Fruit fly (Drosophila melanogaster) whole organism, embryonic: ENCODE measurements around the gene Cyp4d1.
A peak's percentile ranks its signal among the peaks of the same experiment; 100 is the strongest.

Experiments used
- ATbp ChIP-seq: fragments of 200-800 bp; sonication (Bioruptor generic); optimal IDR thresholded peaks from 2 replicates; lab custom pipeline; 2017; ENCODE audit warnings: missing biosample characterization, mild to moderate bottlenecking, missing genetic modification characterization, missing genetic modification reagents
- Ada2b ChIP-seq: fragments of 200-800 bp; sonication (Bioruptor generic); IDR thresholded peaks from 2 replicates; pipeline ENCODE4 v1.3.6; 2022; ENCODE audit warnings: missing biosample characterization, missing genetic modification characterization
- Antp ChIP-seq: fragments of 200-800 bp; sonication (Bioruptor generic); optimal IDR thresholded peaks from 3 replicates; lab custom pipeline; 2016; ENCODE audit warnings: missing biosample characterization, missing genetic modification characterization
- Atf3 ChIP-seq: fragments of 200-800 bp; sonication (Bioruptor generic); optimal IDR thresholded peaks from 3 replicates; lab custom pipeline; 2016; ENCODE audit warnings: missing biosample characterization, missing genetic modification characterization
- Atf6 ChIP-seq: fragments of 200-800 bp; sonication (Bioruptor generic); IDR thresholded peaks from 2 replicates; pipeline ENCODE4 v1.3.6; 2022; ENCODE audit warnings: missing biosample characterization, missing genetic modification characterization
- CG10431 ChIP-seq: fragments of 200-800 bp; sonication (Bioruptor generic); optimal IDR thresholded peaks from 3 replicates; lab custom pipeline; 2018; ENCODE audit warnings: missing biosample characterization, mild to moderate bottlenecking, missing genetic modification characterization
- CG10979 ChIP-seq: fragments of 200-800 bp; sonication (Bioruptor generic); optimal IDR thresholded peaks from 2 replicates; lab custom pipeline; 2018; ENCODE audit warnings: missing biosample characterization, mild to moderate bottlenecking, missing genetic modification characterization, moderate library complexity
- CG16815 ChIP-seq: fragments of 200-800 bp; sonication (Bioruptor generic); optimal IDR thresholded peaks from 3 replicates; lab custom pipeline; 2017; ENCODE audit warnings: missing biosample characterization, mild to moderate bottlenecking, missing genetic modification characterization
- CG18262 ChIP-seq: fragments of 200-800 bp; optimal IDR thresholded peaks from 3 replicates; lab custom pipeline; 2019; ENCODE audit warnings: missing biosample characterization, mild to moderate bottlenecking, missing genetic modification characterization, moderate library complexity
- CG3726 ChIP-seq: fragments of 200-800 bp; sonication (Bioruptor generic); IDR thresholded peaks from 3 replicates; pipeline ENCODE4, ENCODE4 v1.3.6; 2022; ENCODE audit warnings: missing biosample characterization, missing genetic modification characterization
- CG3838 ChIP-seq: fragments of 200-800 bp; sonication (Bioruptor generic); optimal IDR thresholded peaks from 3 replicates; lab custom pipeline; 2016; ENCODE audit warnings: missing biosample characterization, missing genetic modification characterization
- CG4282 ChIP-seq: fragments of 200-800 bp; sonication (Bioruptor generic); optimal IDR thresholded peaks from 2 replicates; lab custom pipeline; 2016; ENCODE audit warnings: missing biosample characterization, missing genetic modification characterization
- CG43689 ChIP-seq: fragments of 200-800 bp; sonication (Bioruptor generic); IDR thresholded peaks from 2 replicates; pipeline ENCODE4 v1.3.6; 2022; ENCODE audit warnings: missing biosample characterization, missing genetic modification characterization
- CG7271 ChIP-seq: fragments of 200-800 bp; sonication (Bioruptor generic); optimal IDR thresholded peaks from 2 replicates; lab custom pipeline; 2018; ENCODE audit warnings: missing biosample characterization, mild to moderate bottlenecking, missing genetic modification characterization, moderate library complexity
- CG8924 ChIP-seq: fragments of 200-800 bp; optimal IDR thresholded peaks from 3 replicates; lab custom pipeline; 2019; ENCODE audit warnings: missing biosample characterization, mild to moderate bottlenecking, missing genetic modification characterization, moderate library complexity
- Dip3 ChIP-seq: fragments of 200-800 bp; sonication (Bioruptor generic); optimal IDR thresholded peaks from 3 replicates; lab custom pipeline; 2016; ENCODE audit warnings: missing biosample characterization, missing genetic modification characterization
- Doc3 ChIP-seq: fragments of 200-800 bp; sonication (Bioruptor generic); IDR thresholded peaks from 3 replicates; pipeline ENCODE4 v1.3.6; 2022; ENCODE audit warnings: missing biosample characterization, missing genetic modification characterization; ENCODE audit not compliant: partially characterized antibody
- E2f1 ChIP-seq: fragments of 200-800 bp; sonication (Bioruptor generic); IDR thresholded peaks from 2 replicates; pipeline ENCODE4 v1.3.6; 2022; ENCODE audit warnings: missing biosample characterization, missing genetic modification characterization
- Fer1 ChIP-seq: fragments of 200-800 bp; sonication (Bioruptor generic); optimal IDR thresholded peaks from 2 replicates; lab custom pipeline; 2017; ENCODE audit warnings: missing biosample characterization, mild to moderate bottlenecking, missing genetic modification characterization
- Gsc ChIP-seq: fragments of 200-800 bp; sonication (Bioruptor generic); IDR thresholded peaks from 2 replicates; pipeline ENCODE4 v1.3.6; 2022; ENCODE audit warnings: missing biosample characterization, missing genetic modification characterization
- H15 ChIP-seq: fragments of 200-800 bp; sonication (Bioruptor generic); IDR thresholded peaks from 3 replicates; pipeline ENCODE4 v1.3.6; 2022; ENCODE audit warnings: missing biosample characterization, missing genetic modification characterization
- HLH4C ChIP-seq: fragments of 200-800 bp; sonication (Bioruptor generic); IDR thresholded peaks from 3 replicates; pipeline ENCODE4 v1.3.6; 2022; ENCODE audit warnings: missing biosample characterization, missing genetic modification characterization; ENCODE audit not compliant: partially characterized antibody
- Hr78 ChIP-seq, 2 experiments: fragments of 200-800 bp in 1 of 2; fragments of >200 bp in 1 of 2; sonication (Bioruptor generic) in 1 of 2; optimal IDR thresholded peaks; 2 replicates each; lab custom pipeline; 2017 to 2019; ENCODE audit warnings: missing biosample characterization in 2 of 2, missing genetic modification characterization in 2 of 2, mild to moderate bottlenecking in 1 of 2, moderate library complexity in 1 of 2
- Lpt ChIP-seq: fragments of >200 bp; optimal IDR thresholded peaks from 2 replicates; lab custom pipeline; 2018; ENCODE audit warnings: missing biosample characterization, missing genetic modification characterization
- MESR4 ChIP-seq: fragments of 200-800 bp; sonication (Bioruptor generic); optimal IDR thresholded peaks from 2 replicates; lab custom pipeline; 2018; ENCODE audit warnings: missing biosample characterization, mild to moderate bottlenecking, missing genetic modification characterization, moderate library complexity
- Mad ChIP-seq: fragments of 200-800 bp; sonication (Bioruptor generic); optimal IDR thresholded peaks from 2 replicates; lab custom pipeline; 2016; ENCODE audit warnings: missing biosample characterization, missing genetic modification characterization
- Mrtf ChIP-seq: fragments of 200-800 bp; sonication (Bioruptor generic); IDR thresholded peaks from 3 replicates; pipeline ENCODE4 v1.3.6; 2022; ENCODE audit warnings: missing biosample characterization, missing genetic modification characterization
- Nf-YB ChIP-seq: fragments of 200-800 bp; sonication (Bioruptor generic); optimal IDR thresholded peaks from 3 replicates; lab custom pipeline; 2019; ENCODE audit warnings: missing biosample characterization, mild to moderate bottlenecking, missing genetic modification characterization, moderate library complexity
- PHDP ChIP-seq: fragments of 200-800 bp; sonication (Bioruptor generic); optimal IDR thresholded peaks from 3 replicates; lab custom pipeline; 2018; ENCODE audit warnings: missing biosample characterization, mild to moderate bottlenecking, missing genetic modification characterization, moderate library complexity
- Pdp1 ChIP-seq, 2 experiments: fragments of 200-800 bp; sonication (Bioruptor generic); optimal IDR thresholded peaks; 3 replicates each; lab custom pipeline; 2016; ENCODE audit warnings: missing biosample characterization in 2 of 2, missing genetic modification characterization in 2 of 2, mild to moderate bottlenecking in 1 of 2, moderate library complexity in 1 of 2
- Ravus ChIP-seq: fragments of 200-800 bp; sonication (Bioruptor generic); IDR thresholded peaks from 2 replicates; pipeline ENCODE4 v1.3.6; 2022; ENCODE audit warnings: missing biosample characterization, missing genetic modification characterization
- Rfx ChIP-seq: fragments of 200-800 bp; sonication (Bioruptor generic); IDR thresholded peaks from 2 replicates; pipeline ENCODE4 v1.3.6; 2022; ENCODE audit warnings: missing biosample characterization, missing genetic modification characterization
- al ChIP-seq: fragments of 200-800 bp; sonication (Bioruptor generic); IDR thresholded peaks from 2 replicates; pipeline ENCODE4 v1.3.6; 2022; ENCODE audit warnings: missing biosample characterization, missing genetic modification characterization
- en ChIP-seq: fragments of 200-800 bp; sonication (Bioruptor generic); optimal IDR thresholded peaks from 2 replicates; lab custom pipeline; 2016; ENCODE audit warnings: missing biosample characterization, missing genetic modification characterization
- fu2 ChIP-seq: fragments of 200-800 bp; sonication (Bioruptor generic); optimal IDR thresholded peaks from 2 replicates; lab custom pipeline; 2016; ENCODE audit warnings: missing biosample characterization, missing genetic modification characterization
- gce ChIP-seq: fragments of 200-800 bp; sonication (Bioruptor generic); IDR thresholded peaks from 3 replicates; pipeline ENCODE4 v1.3.6; 2022; ENCODE audit warnings: missing biosample characterization, missing genetic modification characterization
- ind ChIP-seq: fragments of 200-800 bp; sonication (Bioruptor generic); optimal IDR thresholded peaks from 3 replicates; lab custom pipeline; 2016; ENCODE audit warnings: missing biosample characterization, missing genetic modification characterization
- inv ChIP-seq: fragments of 200-800 bp; sonication (Bioruptor generic); IDR thresholded peaks from 2 replicates; pipeline ENCODE4 v1.3.6; 2022; ENCODE audit warnings: missing biosample characterization, missing genetic modification characterization; ENCODE audit not compliant: partially characterized antibody
- lola ChIP-seq, 3 experiments: fragments of >200 bp in 2 of 3; fragments of 200-800 bp in 1 of 3; sonication (Bioruptor generic) in 1 of 3; optimal IDR thresholded peaks; 2 replicates each; lab custom pipeline; 2017 to 2019; ENCODE audit warnings: missing biosample characterization in 3 of 3, missing genetic modification characterization in 3 of 3, mild to moderate bottlenecking in 1 of 3, moderate library complexity in 1 of 3
- luna ChIP-seq: fragments of 200-800 bp; sonication (Bioruptor generic); optimal IDR thresholded peaks from 2 replicates; lab custom pipeline; 2016; ENCODE audit warnings: missing biosample characterization, missing genetic modification characterization
- nau ChIP-seq: fragments of 200-800 bp; sonication (Bioruptor generic); optimal IDR thresholded peaks from 3 replicates; lab custom pipeline; 2017; ENCODE audit warnings: missing biosample characterization, mild to moderate bottlenecking, missing genetic modification characterization, missing genetic modification reagents
- pho ChIP-seq: fragments of 200-800 bp; sonication (Bioruptor generic); optimal IDR thresholded peaks from 2 replicates; lab custom pipeline; 2016; ENCODE audit warnings: missing biosample characterization, missing genetic modification characterization
- sens ChIP-seq: fragments of 200-800 bp; sonication (Bioruptor generic); peaks from one replicate; lab custom pipeline; 2016; ENCODE audit warnings: missing biosample characterization, missing genetic modification characterization
- sim ChIP-seq: fragments of 200-800 bp; sonication (Bioruptor generic); IDR thresholded peaks from 2 replicates; pipeline ENCODE4 v1.3.6; 2022; ENCODE audit warnings: missing biosample characterization, missing genetic modification characterization
- slou ChIP-seq: fragments of 200-800 bp; sonication (Bioruptor generic); optimal IDR thresholded peaks from 3 replicates; lab custom pipeline; 2016; ENCODE audit warnings: missing biosample characterization, missing genetic modification characterization
- tin ChIP-seq: fragments of 200-800 bp; sonication (Bioruptor generic); optimal IDR thresholded peaks from 3 replicates; lab custom pipeline; 2016; ENCODE audit warnings: missing biosample characterization, missing genetic modification characterization
- trem ChIP-seq: fragments of 200-800 bp; optimal IDR thresholded peaks from 3 replicates; lab custom pipeline; 2019; ENCODE audit warnings: missing biosample characterization, mild to moderate bottlenecking, missing genetic modification characterization, moderate library complexity
- wor ChIP-seq: fragments of 200-800 bp; sonication (Bioruptor generic); IDR thresholded peaks from 2 replicates; pipeline ENCODE4 v1.3.6; 2022; ENCODE audit warnings: missing biosample characterization, missing genetic modification characterization
- zfh1 ChIP-seq: fragments of 200-800 bp; sonication (Bioruptor generic); IDR thresholded peaks from 3 replicates; pipeline ENCODE4 v1.3.6; 2022; ENCODE audit warnings: missing biosample characterization, missing genetic modification characterization

Gene Cyp4d1

dm6 chrX:2134965-2135758 is 26.8 kb downstream of the Cyp4d1 start (continued):
- TF ChIP-seq CG43689 (GFP tag; lab: Robert Waterston, UW), result no peak
- TF ChIP-seq Doc3 (GFP tag; lab: Robert Waterston, UW), result no peak
- TF ChIP-seq CG8924 (tag; lab: Kevin White, UChicago), result peak; percentile 94
- peak; percentile 82 for TF ChIP-seq E2f1 (GFP tag; lab: Robert Waterston, UW)
- peak; percentile 81 for TF ChIP-seq trem
- peak; percentile 16 for TF ChIP-seq CG7271
- TF ChIP-seq CG16815 (GFP tag; lab: Kevin White, UChicago), result peak; percentile 66
- TF ChIP-seq HLH4C, result no peak
- peak; percentile 98 for TF ChIP-seq sens (GFP tag; lab: Kevin White, UChicago)
- TF ChIP-seq fu2, result peak; percentile 83
- TF ChIP-seq Mrtf, result peak; percentile 83
- peak; percentile 74 for TF ChIP-seq CG10431 (GFP tag; lab: Kevin White, UChicago)
- TF ChIP-seq slou (GFP tag; lab: Kevin White, UChicago), result peak; percentile 83
- TF ChIP-seq lola (GFP tag; optimal IDR thresholded peaks at IDR 0.05; lab: Kevin White, UChicago), result peak in 1 of 3 experiments; percentile 87
- TF ChIP-seq Mad (GFP tag; lab: Kevin White, UChicago), result peak; percentile 64
- peak; percentile 89 for TF ChIP-seq zfh1 (GFP tag; lab: Robert Waterston, UW)
- TF ChIP-seq Nf-YB (GFP tag; lab: Kevin White, UChicago), result peak; percentile 74
- TF ChIP-seq Gsc (GFP tag; lab: Robert Waterston, UW), result no peak
- TF ChIP-seq sim (GFP tag; lab: Robert Waterston, UW), result peak; percentile 64
- peak; percentile 74 to 84 for TF ChIP-seq Pdp1 (GFP tag; optimal IDR thresholded peaks at IDR 0.05; lab: Kevin White, UChicago)
- peak; percentile 76 for TF ChIP-seq ATbp (GFP tag; lab: Kevin White, UChicago)
- peak; percentile 88 for TF ChIP-seq nau (GFP tag; lab: Kevin White, UChicago)
- TF ChIP-seq tin, result peak; percentile 85
- TF ChIP-seq Ravus (GFP tag; lab: Robert Waterston, UW), result peak; percentile 33
- peak; percentile 78 for TF ChIP-seq Antp
- TF ChIP-seq gce (GFP tag; lab: Robert Waterston, UW), result peak; percentile 76
- peak; percentile 61; the same call in 1 of the 3 replicates for TF ChIP-seq CG3726 (GFP tag; lab: Robert Waterston, UW)
- TF ChIP-seq en (GFP tag; lab: Kevin White, UChicago), result peak; percentile 71
- TF ChIP-seq CG10979, result peak; percentile 90
- no peak for TF ChIP-seq inv (GFP tag; lab: Robert Waterston, UW)
- peak; percentile 71 for TF ChIP-seq Atf3 (GFP tag; lab: Kevin White, UChicago)
- peak; percentile 92 for TF ChIP-seq Atf6 (GFP tag; lab: Robert Waterston, UW)
- TF ChIP-seq luna (GFP tag; lab: Kevin White, UChicago), result peak; percentile 68
- TF ChIP-seq al (GFP tag; lab: Robert Waterston, UW), result peak; percentile 79
- peak; percentile 53; the same call in 1 of the 2 replicates for TF ChIP-seq wor
- TF ChIP-seq CG4282 (GFP tag; lab: Kevin White, UChicago), result peak; percentile 24
- peak; percentile 92 for TF ChIP-seq CG18262 (tag; lab: Kevin White, UChicago)
- peak; percentile 85 for TF ChIP-seq ind (GFP tag; lab: Kevin White, UChicago)
- TF ChIP-seq pho (GFP tag; lab: Kevin White, UChicago), result peak; percentile 77
- TF ChIP-seq Ada2b (GFP tag; lab: Robert Waterston, UW), result peak; percentile 90
- TF ChIP-seq Dip3 (GFP tag; lab: Kevin White, UChicago), result peak; percentile 82
- peak; percentile 72; the same call in 2 of the 3 replicates for TF ChIP-seq H15 (GFP tag; lab: Robert Waterston, UW)
- TF ChIP-seq Lpt (GFP tag; lab: Kevin White, UChicago), result no peak
- TF ChIP-seq Hr78 (GFP tag; optimal IDR thresholded peaks at IDR 0.05; lab: Kevin White, UChicago), result peak in 1 of 2 experiments; percentile 82
- TF ChIP-seq CG3838 (GFP tag; lab: Kevin White, UChicago), result peak; percentile 82
- peak; percentile 89 for TF ChIP-seq Rfx
- TF ChIP-seq Fer1, result peak; percentile 95
- TF ChIP-seq MESR4 (GFP tag; lab: Kevin White, UChicago), result peak; percentile 17
- TF ChIP-seq PHDP (tag; lab: Kevin White, UChicago), result peak; percentile 94
